Worm (Caenorhabditis elegans) whole organism, mixed stage, embryonic: ENCODE results near the gene Y57G7A.2.
A peak's percentile ranks its signal among the peaks of the same experiment; 100 is the strongest.

Experiments
- M03D4.4 ChIP-seq: sonication (generic microtip); optimal IDR thresholded peaks from 2 replicates; lab custom pipeline; 2017; ENCODE audit warnings: mild to moderate bottlenecking, missing genetic modification characterization, missing compliant biosample characterization
- bed-3 ChIP-seq: fragments of 200-800 bp; sonication (Bioruptor generic); optimal IDR thresholded peaks from 3 replicates; lab custom pipeline; 2018; ENCODE audit warnings: mild to moderate bottlenecking, missing genetic modification characterization, moderate library complexity, missing compliant biosample characterization
- blmp-1 ChIP-seq: fragments of 150-350 bp; optimal IDR thresholded peaks from 2 replicates; lab custom pipeline; 2014; ENCODE audit warnings: missing biosample characterization, missing genetic modification characterization
- ceh-39 ChIP-seq: fragments of 150-350 bp; optimal IDR thresholded peaks from 2 replicates; lab custom pipeline; 2014; ENCODE audit warnings: missing biosample characterization, missing genetic modification characterization
- ceh-43 ChIP-seq: fragments of 200-800 bp; sonication (Bioruptor generic); optimal IDR thresholded peaks from 2 replicates; lab custom pipeline; 2018; ENCODE audit warnings: mild to moderate bottlenecking, missing genetic modification characterization, moderate library complexity, missing compliant biosample characterization
- ceh-83 ChIP-seq: fragments of 200-800 bp; sonication (Bioruptor generic); optimal IDR thresholded peaks from 2 replicates; lab custom pipeline; 2018; ENCODE audit warnings: mild to moderate bottlenecking, missing genetic modification characterization, missing compliant biosample characterization
- ces-1 ChIP-seq: fragments of 150-350 bp; optimal IDR thresholded peaks from 2 replicates; lab custom pipeline; 2014; ENCODE audit warnings: missing biosample characterization, missing genetic modification reagents, missing genetic modification characterization
- cnd-1 ChIP-seq: fragments of 200-800 bp; sonication (Bioruptor generic); optimal IDR thresholded peaks from 2 replicates; lab custom pipeline; 2018; ENCODE audit warnings: mild to moderate bottlenecking, missing genetic modification characterization, missing compliant biosample characterization
- drap-1 ChIP-seq: fragments of 200-800 bp; sonication (Bioruptor generic); optimal IDR thresholded peaks from 3 replicates; lab custom pipeline; 2018; ENCODE audit warnings: mild to moderate bottlenecking, missing genetic modification characterization, missing compliant biosample characterization
- elt-1 ChIP-seq: sonication (generic microtip); optimal IDR thresholded peaks from 2 replicates; lab custom pipeline; 2017; ENCODE audit warnings: missing genetic modification characterization, mild to moderate bottlenecking, missing compliant biosample characterization, antibody characterized with exemption, moderate library complexity, borderline replicate concordance; ENCODE audit not compliant: insufficient read depth
- elt-3 ChIP-seq: fragments of 150-350 bp; optimal IDR thresholded peaks from 2 replicates; lab custom pipeline; 2014; ENCODE audit warnings: missing biosample characterization, missing genetic modification characterization
- flh-1 ChIP-seq: fragments of 200-800 bp; sonication (Bioruptor generic); optimal IDR thresholded peaks from 2 replicates; lab custom pipeline; 2018; ENCODE audit warnings: mild to moderate bottlenecking, missing genetic modification characterization, moderate library complexity, missing compliant biosample characterization
- ham-2 ChIP-seq: fragments of 200-800 bp; sonication (Bioruptor generic); optimal IDR thresholded peaks from 2 replicates; lab custom pipeline; 2018; ENCODE audit warnings: mild to moderate bottlenecking, missing genetic modification characterization, missing compliant biosample characterization
- hlh-1 ChIP-seq: fragments of 150-350 bp; optimal IDR thresholded peaks from 2 replicates; lab custom pipeline; 2014; ENCODE audit warnings: missing biosample characterization, missing genetic modification reagents, missing genetic modification characterization
- lin-13 ChIP-seq: fragments of 150-350 bp; optimal IDR thresholded peaks from 2 replicates; lab custom pipeline; 2014; ENCODE audit warnings: missing biosample characterization, missing genetic modification characterization
- lin-32 ChIP-seq: fragments of 200-800 bp; sonication (Bioruptor generic); optimal IDR thresholded peaks from 2 replicates; lab custom pipeline; 2018; ENCODE audit warnings: mild to moderate bottlenecking, missing genetic modification characterization, missing compliant biosample characterization
- lsy-2 ChIP-seq: fragments of 150-350 bp; optimal IDR thresholded peaks from 2 replicates; lab custom pipeline; 2014; ENCODE audit warnings: missing biosample characterization, missing genetic modification characterization
- mab-5 ChIP-seq: fragments of 150-350 bp; optimal IDR thresholded peaks from 2 replicates; lab custom pipeline; 2014; ENCODE audit warnings: missing biosample characterization, missing genetic modification characterization
- mep-1 ChIP-seq: fragments of 150-350 bp; optimal IDR thresholded peaks from 2 replicates; lab custom pipeline; 2017; ENCODE audit warnings: missing biosample characterization, missing genetic modification reagents, missing genetic modification characterization, inconsistent platforms
- mls-2 ChIP-seq: sonication (generic microtip); optimal IDR thresholded peaks from 2 replicates; lab custom pipeline; 2016; ENCODE audit warnings: mild to moderate bottlenecking, missing genetic modification characterization, moderate library complexity, missing compliant biosample characterization
- nhr-12 ChIP-seq: fragments of 150-350 bp; optimal IDR thresholded peaks from 2 replicates; lab custom pipeline; 2014; ENCODE audit warnings: missing biosample characterization, missing genetic modification characterization
- nhr-2 ChIP-seq: fragments of 150-350 bp; optimal IDR thresholded peaks from 2 replicates; lab custom pipeline; 2014; ENCODE audit warnings: missing biosample characterization, missing genetic modification characterization
- nhr-237 ChIP-seq: fragments of 150-350 bp; optimal IDR thresholded peaks from 2 replicates; lab custom pipeline; 2014; ENCODE audit warnings: missing biosample characterization, missing genetic modification characterization
- nhr-28 ChIP-seq: fragments of 150-350 bp; optimal IDR thresholded peaks from 2 replicates; lab custom pipeline; 2014; ENCODE audit warnings: missing biosample characterization, missing genetic modification characterization
- nhr-76 ChIP-seq: sonication (generic microtip); optimal IDR thresholded peaks from 2 replicates; lab custom pipeline; 2017; ENCODE audit warnings: missing biosample characterization, missing genetic modification characterization
- pha-4 ChIP-seq: fragments of 150-350 bp; optimal IDR thresholded peaks from 2 replicates; lab custom pipeline; 2018; ENCODE audit warnings: missing biosample characterization, missing genetic modification reagents, missing genetic modification characterization
- sem-2 ChIP-seq: fragments of 200-800 bp; sonication (Bioruptor generic); optimal IDR thresholded peaks from 2 replicates; lab custom pipeline; 2018; ENCODE audit warnings: mild to moderate bottlenecking, missing genetic modification characterization, missing compliant biosample characterization
- snpc-4 ChIP-seq: fragments of 150-350 bp; optimal IDR thresholded peaks from 2 replicates; lab custom pipeline; 2014; ENCODE audit warnings: missing biosample characterization, missing genetic modification characterization
- sptf-1 ChIP-seq: sonication (generic microtip); optimal IDR thresholded peaks from 2 replicates; lab custom pipeline; 2017; ENCODE audit warnings: mild to moderate bottlenecking, missing genetic modification characterization, moderate library complexity, missing compliant biosample characterization
- tbx-8 ChIP-seq: fragments of 200-800 bp; sonication (Bioruptor generic); optimal IDR thresholded peaks from 2 replicates; lab custom pipeline; 2018; ENCODE audit warnings: mild to moderate bottlenecking, missing genetic modification characterization, moderate library complexity, missing compliant biosample characterization
- unc-120 ChIP-seq: sonication (generic microtip); optimal IDR thresholded peaks from 2 replicates; lab custom pipeline; 2017; ENCODE audit warnings: missing genetic modification characterization, missing compliant biosample characterization; ENCODE audit not compliant: poor library complexity, severe bottlenecking
- unc-39 ChIP-seq: fragments of 150-350 bp; optimal IDR thresholded peaks from 2 replicates; lab custom pipeline; 2014; ENCODE audit warnings: missing biosample characterization, missing genetic modification characterization
- unc-62 ChIP-seq: fragments of 150-350 bp; optimal IDR thresholded peaks from 2 replicates; lab custom pipeline; 2014; ENCODE audit warnings: missing biosample characterization, missing genetic modification reagents, missing genetic modification characterization
- zip-8 ChIP-seq: fragments of 150-350 bp; optimal IDR thresholded peaks from 2 replicates; lab custom pipeline; 2014; ENCODE audit warnings: missing biosample characterization, missing genetic modification characterization
- ztf-11 ChIP-seq: fragments of 150-350 bp; optimal IDR thresholded peaks from 2 replicates; lab custom pipeline; 2014; ENCODE audit warnings: missing biosample characterization, missing genetic modification characterization

The Y57G7A.2 gene

DNA sequence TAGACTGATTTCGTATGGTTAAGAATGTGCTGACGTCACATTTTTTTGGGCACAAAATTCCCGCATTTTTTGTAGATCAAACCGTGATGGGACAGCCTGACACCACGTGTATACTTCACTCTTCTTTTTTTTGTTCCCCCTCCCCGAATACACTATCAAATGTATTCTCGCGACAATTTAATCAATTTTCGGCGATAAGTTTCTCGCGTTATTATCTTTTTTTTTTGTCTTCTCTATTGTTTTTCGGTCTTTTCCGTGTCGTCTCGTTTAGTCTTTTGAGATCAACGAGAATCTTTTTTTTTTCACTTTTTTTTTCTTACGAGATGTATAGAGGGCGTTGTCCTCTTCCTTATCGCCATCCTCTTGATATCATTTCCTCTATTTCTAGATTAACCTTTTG is 19.4 kb downstream of the Y57G7A.2 start:
- no peak for TF ChIP-seq lin-13 (tag; lab: Kevin White, UChicago)
- no peak for TF ChIP-seq sem-2 (GFP tag; lab: Kevin White, UChicago)
- no peak for TF ChIP-seq ceh-43 (GFP tag; lab: Kevin White, UChicago)

ce11 chrII:1320412-1320811 is 24.5 kb downstream of the Y57G7A.2 start:
- TF ChIP-seq tbx-8 (GFP tag; lab: Kevin White, UChicago) (peak; percentile 66), unc-39 (tag; lab: Kevin White, UChicago) (no peak), ztf-11 (tag; lab: Kevin White, UChicago) (peak; percentile 48), ceh-83 (GFP tag; lab: Kevin White, UChicago) (peak; percentile 69), lin-32 (peak; percentile 0), unc-62 (GFP tag; lab: Kevin White, UChicago) (peak; percentile 54), drap-1 (peak; percentile 78), unc-120 (peak; percentile 74), sptf-1 (tag; lab: Kevin White, UChicago) (peak; percentile 91), mab-5 (tag; lab: Kevin White, UChicago) (no peak), cnd-1 (peak; percentile 72), mep-1 (tag; lab: Kevin White, UChicago) (peak; percentile 96), lsy-2 (tag; lab: Kevin White, UChicago) (peak; percentile 90), snpc-4 (no peak), blmp-1 (tag; lab: Kevin White, UChicago) (peak; percentile 40), mls-2 (tag; lab: Kevin White, UChicago) (peak; percentile 88), nhr-12 (tag; lab: Kevin White, UChicago) (peak; percentile 16), nhr-28 (tag; lab: Kevin White, UChicago) (no peak), nhr-237 (tag; lab: Kevin White, UChicago) (peak; percentile 96), bed-3 (peak; percentile 22), elt-3 (tag; lab: Kevin White, UChicago) (no peak), pha-4 (peak; percentile 87), M03D4.4 (tag; lab: Kevin White, UChicago) (peak; percentile 84), hlh-1 (tag; lab: Kevin White, UChicago) (peak; percentile 75), ceh-43 (GFP tag; lab: Kevin White, UChicago) (peak; percentile 81), sem-2 (GFP tag; lab: Kevin White, UChicago) (peak; percentile 50), nhr-2 (tag; lab: Kevin White, UChicago) (peak; percentile 5), ces-1 (peak; percentile 45), ham-2 (peak; percentile 38), nhr-76 (tag; lab: Kevin White, UChicago) (no peak), lin-13 (tag; lab: Kevin White, UChicago) (peak; percentile 97), elt-1 (tag; lab: Kevin White, UChicago) (peak; percentile 7), zip-8 (no peak), flh-1 (no peak), ceh-39 (tag; lab: Kevin White, UChicago) (peak; percentile 88)

ce11 chrII:1320987-1321807 is 25.3 kb downstream of the Y57G7A.2 start, which contains the start of gene vig-1:
TSS of gene vig-1 (plus strand) at chrII:1321037.
- TF ChIP-seq snpc-4 (no peak), lin-13 (tag; lab: Kevin White, UChicago) (no peak), mep-1 (tag; lab: Kevin White, UChicago) (no peak), ceh-43 (GFP tag; lab: Kevin White, UChicago) (no peak), ceh-83 (GFP tag; lab: Kevin White, UChicago) (no peak), zip-8 (peak; percentile 80), elt-1 (tag; lab: Kevin White, UChicago) (peak; percentile 96), mls-2 (tag; lab: Kevin White, UChicago) (no peak)
